Fruit fly (Drosophila melanogaster) whole organism, wandering third instar larva: ENCODE measurements around the gene CG7156.

Experiments used
- Abd-B ChIP-seq: fragments of >200 bp; optimal IDR thresholded peaks from 2 replicates; lab custom pipeline; 2017; ENCODE audit warnings: missing biosample characterization, missing genetic modification characterization
- CG32264 ChIP-seq: fragments of 200-800 bp; sonication (Bioruptor generic); optimal IDR thresholded peaks from 2 replicates; lab custom pipeline; 2016; ENCODE audit warnings: missing biosample characterization, missing genetic modification characterization
- CrebA ChIP-seq: fragments of 200-800 bp; sonication (Bioruptor generic); optimal IDR thresholded peaks from 2 replicates; lab custom pipeline; 2016; ENCODE audit warnings: missing biosample characterization, mild to moderate bottlenecking, missing genetic modification characterization, borderline replicate concordance
- HLH106 ChIP-seq: fragments of 200-800 bp; optimal IDR thresholded peaks from 3 replicates; lab custom pipeline; 2019; ENCODE audit warnings: missing biosample characterization, mild to moderate bottlenecking, missing genetic modification characterization, moderate library complexity
- Hr78 ChIP-seq: fragments of >200 bp; optimal IDR thresholded peaks from 2 replicates; lab custom pipeline; 2017; ENCODE audit warnings: missing biosample characterization, missing genetic modification characterization
- Hr83 ChIP-seq: fragments of 200-300 bp; sonication (Bioruptor generic); optimal IDR thresholded peaks from 2 replicates; lab custom pipeline; 2016; ENCODE audit warnings: missing biosample characterization, mild to moderate bottlenecking, missing genetic modification characterization, moderate library complexity; ENCODE audit not compliant: poor library complexity, severe bottlenecking
- Myc ChIP-seq: fragments of >200 bp; optimal IDR thresholded peaks from 2 replicates; lab custom pipeline; 2017
- Rel ChIP-seq, 2 experiments: fragments of 200-800 bp; sonication (Bioruptor generic) in 1 of 2; optimal IDR thresholded peaks; 2 replicates in 1 of 2; 3 replicates in 1 of 2; lab custom pipeline; 2016 to 2019; ENCODE audit warnings: mild to moderate bottlenecking in 2 of 2, missing biosample characterization in 2 of 2, missing genetic modification characterization in 2 of 2, moderate library complexity in 1 of 2
- foxo ChIP-seq, 2 experiments: fragments of 200-800 bp; sonication (Bioruptor generic); optimal IDR thresholded peaks; 2 replicates in 1 of 2; 3 replicates in 1 of 2; lab custom pipeline; 2016 to 2017; ENCODE audit warnings: missing biosample characterization in 2 of 2, missing genetic modification characterization in 2 of 2
- fru ChIP-seq: fragments of 200-800 bp; sonication (Bioruptor generic); optimal IDR thresholded peaks from 3 replicates; lab custom pipeline; 2016; ENCODE audit warnings: missing biosample characterization, mild to moderate bottlenecking, missing genetic modification characterization
- h ChIP-seq: fragments of 200-800 bp; sonication (Bioruptor generic); optimal IDR thresholded peaks from 3 replicates; lab custom pipeline; 2016; ENCODE audit warnings: missing biosample characterization, mild to moderate bottlenecking, missing genetic modification characterization
- pan ChIP-seq: fragments of >200 bp; optimal IDR thresholded peaks from 2 replicates; lab custom pipeline; 2017
- sage ChIP-seq: fragments of 200-800 bp; sonication (Bioruptor generic); optimal IDR thresholded peaks from 2 replicates; lab custom pipeline; 2016; ENCODE audit warnings: missing biosample characterization, mild to moderate bottlenecking, missing genetic modification characterization
- usp ChIP-seq: fragments of >200 bp; optimal IDR thresholded peaks from 2 replicates; lab custom pipeline; 2017; ENCODE audit warnings: missing biosample characterization, missing genetic modification characterization

dm6 chr3R:18235879-18236278 lies 6.1 kb downstream of the CG7156 start, which contains the start of gene repo:
- TF ChIP-seq HLH106 (tag; lab: Kevin White, UChicago): no peak
- TF ChIP-seq usp (GFP tag; lab: Kevin White, UChicago): no peak
- no peak for TF ChIP-seq foxo (GFP tag; optimal IDR thresholded peaks at IDR 0.05; lab: Kevin White, UChicago)
- TF ChIP-seq fru: no peak
- TF ChIP-seq Abd-B (GFP tag; lab: Kevin White, UChicago): no peak
- TF ChIP-seq sage (GFP tag; lab: Kevin White, UChicago): no peak
- TF ChIP-seq CrebA (GFP tag; lab: Kevin White, UChicago): no peak
- no peak for TF ChIP-seq Hr83
- TF ChIP-seq CG32264 (GFP tag; lab: Kevin White, UChicago): no peak
- TF ChIP-seq pan (lab: Kevin White, UChicago): no peak
- no peak for TF ChIP-seq Rel (GFP tag; optimal IDR thresholded peaks at IDR 0.05; lab: Kevin White, UChicago)
- TF ChIP-seq Rel (tag; optimal IDR thresholded peaks at IDR 0.05; lab: Kevin White, UChicago): no peak
- no peak for TF ChIP-seq Myc (lab: Kevin White, UChicago)
- no peak for TF ChIP-seq Hr78 (GFP tag; lab: Kevin White, UChicago)
- no peak for TF ChIP-seq h (GFP tag; lab: Kevin White, UChicago)
